Worm (Caenorhabditis elegans) whole organism, L2 larva: ENCODE data around the gene C05G5.3.

Source experiments
- ceh-16 ChIP-seq: fragments of 150-350 bp; optimal IDR thresholded peaks from 2 replicates; lab custom pipeline; 2014; ENCODE audit warnings: missing biosample characterization, missing genetic modification characterization
- fos-1 ChIP-seq: fragments of 150-350 bp; optimal IDR thresholded peaks from 2 replicates; lab custom pipeline; 2014; ENCODE audit warnings: missing biosample characterization, missing genetic modification characterization
- nhr-129 ChIP-seq: fragments of 150-350 bp; optimal IDR thresholded peaks from 2 replicates; lab custom pipeline; 2014; ENCODE audit warnings: missing biosample characterization, missing genetic modification characterization
- nhr-25 ChIP-seq: fragments of 150-350 bp; sonication (generic microtip); optimal IDR thresholded peaks from 3 replicates; lab custom pipeline; 2014; ENCODE audit warnings: missing biosample characterization, missing genetic modification characterization
- unc-62 ChIP-seq: fragments of 150-350 bp; optimal IDR thresholded peaks from 2 replicates; lab custom pipeline; 2014; ENCODE audit warnings: missing biosample characterization, missing genetic modification reagents, missing genetic modification characterization

ce11 chrX:14760166-14760565 lies 8.4 kb upstream of the C05G5.3 start:
- TF ChIP-seq ceh-16 (tag; lab: Kevin White, UChicago): no peak
- TF ChIP-seq fos-1: no peak
- no peak for TF ChIP-seq nhr-25 (tag; lab: Kevin White, UChicago)
- no peak for TF ChIP-seq nhr-129 (tag; lab: Kevin White, UChicago)
- no peak for TF ChIP-seq unc-62 (GFP tag; lab: Kevin White, UChicago)
